Worm (Caenorhabditis elegans): ENCODE measurements around the gene maa-1.
A peak's percentile ranks its signal among the peaks of the same experiment; 100 is the strongest.

maa-1 gene

ce11 chrIII:11829062-11829461 lies 6.7 kb upstream of the maa-1 start:
- TF ChIP-seq lin-39 (tag; optimal IDR thresholded peaks at IDR 0.05) = no peak
- TF ChIP-seq unc-39 (tag; optimal IDR thresholded peaks at IDR 0.05) = no peak
- no peak for TF ChIP-seq lin-15B (tag; optimal IDR thresholded peaks at IDR 0.05)
- no peak for TF ChIP-seq T26A8.4 (GFP tag; IDR thresholded peaks at IDR 0.05)

- no peak for TF ChIP-seq pha-4 (GFP tag; IDR thresholded peaks at IDR 0.05)
- TF ChIP-seq pha-4 (tag; optimal IDR thresholded peaks at IDR 0.05) = no peak
- no peak for TF ChIP-seq lin-1 (GFP tag; IDR thresholded peaks at IDR 0.05)
- TF ChIP-seq madf-5 (GFP tag; IDR thresholded peaks at IDR 0.05) = no peak
- TF ChIP-seq spr-1 (tag; optimal IDR thresholded peaks at IDR 0.05) = no peak
- TF ChIP-seq lin-38 (GFP tag; IDR thresholded peaks at IDR 0.05) = no peak
- no peak for TF ChIP-seq snpc-1.2 (GFP tag; IDR thresholded peaks at IDR 0.05)
- TF ChIP-seq spr-3 (GFP tag; optimal IDR thresholded peaks at IDR 0.05) = no peak
- TF ChIP-seq madf-9 (GFP tag; conservative IDR thresholded peaks at IDR 0.05) = no peak
- TF ChIP-seq ceh-44 (GFP tag; IDR thresholded peaks at IDR 0.05) = no peak
- no peak for TF ChIP-seq saeg-2 (GFP tag; IDR thresholded peaks at IDR 0.05)
- TF ChIP-seq daf-12 (tag; optimal IDR thresholded peaks at IDR 0.05) = no peak
- no peak for TF ChIP-seq fos-1 (tag; optimal IDR thresholded peaks at IDR 0.05)
- no peak for TF ChIP-seq unc-130 (GFP tag; optimal IDR thresholded peaks at IDR 0.05)
- no peak for TF ChIP-seq daf-16 (GFP tag; optimal IDR thresholded peaks at IDR 0.05)
- no peak for TF ChIP-seq daf-16 (tag; optimal IDR thresholded peaks at IDR 0.05)
- no peak for TF ChIP-seq nhr-11 (tag; optimal IDR thresholded peaks at IDR 0.05)
- no peak for TF ChIP-seq F10B5.3 (tag; optimal IDR thresholded peaks at IDR 0.05)
- TF ChIP-seq dmd-8 (GFP tag; IDR thresholded peaks at IDR 0.05) = no peak
- no peak for TF ChIP-seq ceh-20 (GFP tag; IDR thresholded peaks at IDR 0.05)
These were observed 3.8 kb upstream of the maa-1 start, which contains the start of gene rsp-8 for ce11 chrIII:11826118-11826517. TSS of gene rsp-8 (plus strand) at chrIII:11826418.

DNA sequence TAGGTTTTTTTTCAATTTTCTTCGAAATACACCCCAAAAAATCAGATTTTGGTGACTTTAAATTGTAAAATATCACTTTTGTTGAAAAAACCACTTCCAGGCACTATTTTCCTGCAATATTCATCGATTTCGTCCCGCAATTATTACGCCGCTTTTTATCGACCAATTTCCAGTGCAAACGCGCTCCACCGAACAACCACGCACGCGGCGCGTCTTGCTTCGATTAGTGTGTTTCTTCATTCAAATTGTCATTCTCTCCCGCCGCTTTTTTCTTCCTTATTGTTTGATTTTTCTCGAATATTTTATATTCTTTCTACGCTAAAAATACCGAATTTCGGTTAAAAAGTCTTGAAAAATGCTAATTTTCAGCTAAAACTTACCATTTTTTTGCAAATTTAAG lies 3.3 kb upstream of the maa-1 start:
- TF ChIP-seq F26F4.8 (GFP tag; conservative IDR thresholded peaks at IDR 0.05) (no peak), lin-29 (GFP tag; IDR thresholded peaks at IDR 0.05) (no peak), unc-39 (tag; optimal IDR thresholded peaks at IDR 0.05) (no peak), dpl-1 (GFP tag; optimal IDR thresholded peaks at IDR 0.05) (peak; percentile 64), gei-8 (GFP tag; optimal IDR thresholded peaks at IDR 0.05) (no peak), ceh-20 (GFP tag; IDR thresholded peaks at IDR 0.05) (no peak), mdl-1 (tag; optimal IDR thresholded peaks at IDR 0.05) (peak; percentile 52 to 93), attf-4 (tag; optimal IDR thresholded peaks at IDR 0.05) (no peak), mep-1 (tag; optimal IDR thresholded peaks at IDR 0.05) (peak; percentile 64), vab-7 (GFP tag; IDR thresholded peaks at IDR 0.05) (peak; percentile 31; the same call in 1 of the 2 replicates), dmd-9 (GFP tag; IDR thresholded peaks at IDR 0.05) (no peak), rbr-2 (tag; optimal IDR thresholded peaks at IDR 0.05) (peak; percentile 69), F44E2.7 (GFP tag; IDR thresholded peaks at IDR 0.05) (no peak), mes-2 (tag; optimal IDR thresholded peaks at IDR 0.05; ENCODE audit: poor library complexity, severe bottlenecking) (peak; percentile 86), spr-3 (GFP tag; optimal IDR thresholded peaks at IDR 0.05) (no peak), hlh-30 (tag; optimal IDR thresholded peaks at IDR 0.05; ENCODE audit: insufficient read depth) (peak; percentile 94), lin-1 (GFP tag; IDR thresholded peaks at IDR 0.05) (no peak), lim-7 (GFP tag; IDR thresholded peaks at IDR 0.05) (no peak), hmg-1.1 (GFP tag; IDR thresholded peaks at IDR 0.05) (peak; percentile 49), ceh-44 (GFP tag; IDR thresholded peaks at IDR 0.05) (no peak), cey-2 (tag; optimal IDR thresholded peaks at IDR 0.05; ENCODE audit: borderline replicate concordance, insufficient read depth) (no peak), Y5F2A.4 (GFP tag; optimal IDR thresholded peaks at IDR 0.05) (no peak), nhr-25 (tag; optimal IDR thresholded peaks at IDR 0.05; ENCODE audit: borderline replicate concordance, insufficient read depth) (no peak), nhr-28 (tag; optimal IDR thresholded peaks at IDR 0.05) (peak; percentile 56), skn-1 (tag; optimal IDR thresholded peaks at IDR 0.05) (no peak), nhr-42 (GFP tag; IDR thresholded peaks at IDR 0.05) (no peak), arid-1 (GFP tag; conservative IDR thresholded peaks at IDR 0.05) (0 out of 2 replicates have a peak, but pooled peaks have one; percentile 42), lin-38 (GFP tag; IDR thresholded peaks at IDR 0.05) (peak; percentile 94), dve-1 (tag; optimal IDR thresholded peaks at IDR 0.05; ENCODE audit: insufficient read depth) (peak; percentile 20), nhr-77 (tag; optimal IDR thresholded peaks at IDR 0.05) (peak; percentile 36)

Measured in whole organism, L4 larva.